Worm (Caenorhabditis elegans) whole organism, L2 larva: ENCODE results near the gene lin-14.

Experiments used
- R02D3.7 ChIP-seq: fragments of 150-350 bp; optimal IDR thresholded peaks from 2 replicates; lab custom pipeline; 2014; ENCODE audit warnings: missing biosample characterization, missing genetic modification characterization
- nhr-6 ChIP-seq: fragments of 150-350 bp; optimal IDR thresholded peaks from 2 replicates; lab custom pipeline; 2014; ENCODE audit warnings: missing biosample characterization, missing genetic modification characterization

- TF ChIP-seq R02D3.7 (no peak), nhr-6 (tag; lab: Kevin White, UChicago) (no peak)
Measured at ce11 chrX:11509547-11509946, 44.2 kb downstream of the lin-14 start.
